Worm (Caenorhabditis elegans) whole organism, L4 larva: Measurements from ENCODE around the gene C45B11.2.

ENCODE experiments used
- F10B5.3 ChIP-seq: sonication (generic microtip); optimal IDR thresholded peaks from 2 replicates; lab custom pipeline; 2016; ENCODE audit warnings: mild to moderate bottlenecking, missing genetic modification characterization, missing compliant biosample characterization
- T20F7.1 ChIP-seq: fragments of 200-800 bp; sonication (Bioruptor generic); optimal IDR thresholded peaks from 2 replicates; lab custom pipeline; 2018; ENCODE audit warnings: mild to moderate bottlenecking, missing genetic modification characterization, missing compliant biosample characterization
- T26A8.4 ChIP-seq: fragments of 200-800 bp; sonication (Bioruptor generic); IDR thresholded peaks from 2 replicates; pipeline ENCODE4 v1.3.6; 2022; ENCODE audit warnings: missing genetic modification characterization, missing compliant biosample characterization
- ZK337.2 ChIP-seq: fragments of 200-800 bp; sonication (Bioruptor generic); IDR thresholded peaks from 2 replicates; pipeline ENCODE4 v1.3.6; 2022; ENCODE audit warnings: missing genetic modification reagents, missing genetic modification characterization, missing compliant biosample characterization
- ZK546.5 ChIP-seq, 2 experiments: sonication (generic microtip); optimal IDR thresholded peaks; 2 replicates each; lab custom pipeline; 2017; ENCODE audit warnings: missing biosample characterization in 2 of 2, missing genetic modification characterization in 2 of 2
- arid-1 ChIP-seq: fragments of 200-800 bp; sonication (Bioruptor generic); conservative IDR thresholded peaks from 2 replicates; pipeline ENCODE4 v1.3.6; 2022; ENCODE audit warnings: missing genetic modification reagents, missing genetic modification characterization, missing compliant biosample characterization
- attf-4 ChIP-seq: sonication (generic microtip); optimal IDR thresholded peaks from 3 replicates; lab custom pipeline; 2017; ENCODE audit warnings: missing biosample characterization, missing genetic modification characterization
- ceh-20 ChIP-seq: fragments of 200-800 bp; sonication (Bioruptor generic); IDR thresholded peaks from 2 replicates; pipeline ENCODE4 v1.3.6; 2022; ENCODE audit warnings: missing genetic modification reagents, missing genetic modification characterization, missing compliant biosample characterization
- ceh-32 ChIP-seq: sonication (generic microtip); optimal IDR thresholded peaks from 2 replicates; lab custom pipeline; 2016; ENCODE audit warnings: mild to moderate bottlenecking, missing genetic modification characterization, missing compliant biosample characterization; ENCODE audit not compliant: poor library complexity
- ceh-44 ChIP-seq: fragments of 200-800 bp; sonication (Bioruptor generic); IDR thresholded peaks from 2 replicates; pipeline ENCODE4 v1.3.6; 2022; ENCODE audit warnings: missing genetic modification reagents, missing genetic modification characterization, missing compliant biosample characterization
- daf-16 ChIP-seq, 3 experiments: sonication (generic microtip); optimal IDR thresholded peaks; 2 replicates each; lab custom pipeline; 2016 to 2017; ENCODE audit warnings: missing genetic modification characterization in 3 of 3, missing genetic modification reagents in 3 of 3, mild to moderate bottlenecking in 2 of 3, missing compliant biosample characterization in 2 of 3, missing biosample characterization in 1 of 3, moderate library complexity in 1 of 3
- dmd-6 ChIP-seq: fragments of 200-800 bp; sonication (Bioruptor generic); IDR thresholded peaks from 2 replicates; pipeline ENCODE4 v1.3.6; 2022; ENCODE audit warnings: missing genetic modification reagents, missing genetic modification characterization, missing compliant biosample characterization
- dmd-8 ChIP-seq: fragments of 200-800 bp; sonication (Bioruptor generic); IDR thresholded peaks from 2 replicates; pipeline ENCODE4 v1.3.6; 2022; ENCODE audit warnings: missing genetic modification characterization, missing compliant biosample characterization
- dmd-9 ChIP-seq: fragments of 200-800 bp; sonication (Bioruptor generic); IDR thresholded peaks from 2 replicates; pipeline ENCODE4 v1.3.6; 2022; ENCODE audit warnings: missing genetic modification reagents, missing genetic modification characterization, missing compliant biosample characterization
- dve-1 ChIP-seq: sonication (generic microtip); optimal IDR thresholded peaks from 2 replicates; lab custom pipeline; 2017; ENCODE audit warnings: antibody characterized with exemption, mild to moderate bottlenecking, missing genetic modification characterization, missing compliant biosample characterization; ENCODE audit not compliant: insufficient read depth
- egl-27 ChIP-seq: sonication (generic microtip); optimal IDR thresholded peaks from 3 replicates; lab custom pipeline; 2017; ENCODE audit warnings: missing biosample characterization, missing genetic modification reagents, missing genetic modification characterization
- fos-1 ChIP-seq: fragments of 150-350 bp; optimal IDR thresholded peaks from 2 replicates; lab custom pipeline; 2014; ENCODE audit warnings: missing biosample characterization, missing genetic modification characterization
- hif-1 ChIP-seq, 2 experiments: sonication (generic microtip); optimal IDR thresholded peaks; 2 replicates each; lab custom pipeline; 2016 to 2017; ENCODE audit warnings: missing compliant biosample characterization in 2 of 2, missing genetic modification characterization in 2 of 2, missing genetic modification reagents in 2 of 2, missing genotype in 2 of 2, mild to moderate bottlenecking in 1 of 2
- hlh-11 ChIP-seq: fragments of 200-800 bp; sonication (Bioruptor generic); optimal IDR thresholded peaks from 2 replicates; lab custom pipeline; 2018; ENCODE audit warnings: mild to moderate bottlenecking, missing genetic modification characterization, missing compliant biosample characterization
- hlh-30 ChIP-seq: sonication (generic microtip); optimal IDR thresholded peaks from 2 replicates; lab custom pipeline; 2017; ENCODE audit warnings: antibody characterized with exemption, mild to moderate bottlenecking, missing genetic modification characterization, missing compliant biosample characterization; ENCODE audit not compliant: insufficient read depth
- hmg-1.1 ChIP-seq: fragments of 200-800 bp; sonication (Bioruptor generic); IDR thresholded peaks from 2 replicates; pipeline ENCODE4 v1.3.6; 2022; ENCODE audit warnings: missing genetic modification reagents, missing genetic modification characterization, missing compliant biosample characterization
- lim-7 ChIP-seq: fragments of 200-800 bp; sonication (Bioruptor generic); IDR thresholded peaks from 2 replicates; pipeline ENCODE4 v1.3.6; 2022; ENCODE audit warnings: missing genetic modification characterization, missing compliant biosample characterization
- lin-1 ChIP-seq: fragments of 200-800 bp; sonication (Bioruptor generic); IDR thresholded peaks from 2 replicates; pipeline ENCODE4 v1.3.6; 2022; ENCODE audit warnings: missing genetic modification reagents, missing genetic modification characterization, missing compliant biosample characterization
- lin-15B ChIP-seq: fragments of 150-350 bp; sonication (generic microtip); optimal IDR thresholded peaks from 3 replicates; lab custom pipeline; 2014; ENCODE audit warnings: missing biosample characterization, missing genetic modification characterization
- lsy-2 ChIP-seq, 2 experiments: fragments of 150-350 bp in 1 of 2; sonication (generic microtip) in 1 of 2; optimal IDR thresholded peaks; 2 replicates each; lab custom pipeline; 2014 to 2017; ENCODE audit warnings: missing biosample characterization in 2 of 2, missing genetic modification characterization in 2 of 2
- mdl-1 ChIP-seq, 2 experiments: fragments of 150-350 bp in 1 of 2; sonication (generic microtip) in 1 of 2; optimal IDR thresholded peaks; 2 replicates each; lab custom pipeline; 2014 to 2017; ENCODE audit warnings: missing biosample characterization in 2 of 2, missing genetic modification characterization in 2 of 2
- mep-1 ChIP-seq: fragments of 150-350 bp; sonication (generic microtip); optimal IDR thresholded peaks from 3 replicates; lab custom pipeline; 2014; ENCODE audit warnings: missing biosample characterization, missing genetic modification characterization
- mxl-3 ChIP-seq: fragments of 200-800 bp; sonication (Bioruptor generic); optimal IDR thresholded peaks from 2 replicates; lab custom pipeline; 2018; ENCODE audit warnings: mild to moderate bottlenecking, missing genetic modification characterization, missing compliant biosample characterization
- nhr-102 ChIP-seq: sonication (generic microtip); optimal IDR thresholded peaks from 2 replicates; lab custom pipeline; 2016; ENCODE audit warnings: mild to moderate bottlenecking, missing genetic modification characterization, moderate library complexity, missing compliant biosample characterization
- nhr-25 ChIP-seq: sonication (generic microtip); optimal IDR thresholded peaks from 2 replicates; lab custom pipeline; 2017; ENCODE audit warnings: missing genetic modification characterization, mild to moderate bottlenecking, missing compliant biosample characterization, antibody characterized with exemption, moderate library complexity, borderline replicate concordance; ENCODE audit not compliant: insufficient read depth
- nhr-28 ChIP-seq: fragments of 150-350 bp; optimal IDR thresholded peaks from 2 replicates; lab custom pipeline; 2014; ENCODE audit warnings: missing biosample characterization, missing genetic modification characterization
- nhr-42 ChIP-seq: fragments of 200-800 bp; sonication (Bioruptor generic); IDR thresholded peaks from 2 replicates; pipeline ENCODE4 v1.3.6; 2022; ENCODE audit warnings: missing genetic modification characterization, missing compliant biosample characterization
- nhr-48 ChIP-seq: sonication (generic microtip); optimal IDR thresholded peaks from 2 replicates; lab custom pipeline; 2016; ENCODE audit warnings: mild to moderate bottlenecking, missing genetic modification characterization, missing compliant biosample characterization
- nhr-77 ChIP-seq: fragments of 150-350 bp; optimal IDR thresholded peaks from 2 replicates; lab custom pipeline; 2014; ENCODE audit warnings: missing biosample characterization, missing genetic modification characterization
- pha-4 ChIP-seq, 2 experiments: fragments of 150-350 bp in 1 of 2; fragments of 200-800 bp in 1 of 2; sonication (Bioruptor generic) in 1 of 2; IDR thresholded peaks in 1 of 2; optimal IDR thresholded peaks in 1 of 2; 2 replicates each; pipeline versions ENCODE4 v1.3.6 to Lab custom; 2014 to 2022; ENCODE audit warnings: missing genetic modification characterization in 2 of 2, missing genetic modification reagents in 2 of 2, missing biosample characterization in 1 of 2, missing compliant biosample characterization in 1 of 2
- php-3 ChIP-seq: fragments of 200-800 bp; sonication (Bioruptor generic); IDR thresholded peaks from 2 replicates; pipeline ENCODE4 v1.3.6; 2022; ENCODE audit warnings: missing genetic modification reagents, missing genetic modification characterization, missing compliant biosample characterization
- pqm-1 ChIP-seq: sonication (generic microtip); optimal IDR thresholded peaks from 2 replicates; lab custom pipeline; 2017; ENCODE audit warnings: missing biosample characterization, missing genetic modification characterization
- saeg-2 ChIP-seq: fragments of 200-800 bp; sonication (Bioruptor generic); IDR thresholded peaks from 2 replicates; pipeline ENCODE4 v1.3.6; 2022; ENCODE audit warnings: missing genetic modification reagents, missing genetic modification characterization, missing compliant biosample characterization
- set-16 ChIP-seq: fragments of 200-800 bp; sonication (Bioruptor generic); IDR thresholded peaks from 2 replicates; pipeline ENCODE4 v1.3.6; 2022; ENCODE audit warnings: missing genetic modification reagents, missing genetic modification characterization, missing compliant biosample characterization
- skn-1 ChIP-seq: fragments of 150-350 bp; optimal IDR thresholded peaks from 2 replicates; lab custom pipeline; 2014; ENCODE audit warnings: missing biosample characterization, missing genetic modification characterization
- spr-1 ChIP-seq: sonication (generic microtip); optimal IDR thresholded peaks from 2 replicates; lab custom pipeline; 2016; ENCODE audit warnings: mild to moderate bottlenecking, missing genetic modification characterization, missing compliant biosample characterization
- tra-1 ChIP-seq: fragments of 200-800 bp; sonication (Bioruptor generic); IDR thresholded peaks from 2 replicates; pipeline ENCODE4 v1.3.6; 2022; ENCODE audit warnings: missing genetic modification reagents, missing genetic modification characterization, missing compliant biosample characterization
- unc-62 ChIP-seq, 3 experiments: fragments of 150-350 bp in 1 of 3; sonication (generic microtip); optimal IDR thresholded peaks in 2 of 3; peaks in 1 of 3; 1 replicate in 1 of 3; 2 replicates in 2 of 3; lab custom pipeline; 2014 to 2017; ENCODE audit warnings: missing biosample characterization in 3 of 3, missing genetic modification characterization in 3 of 3, missing genetic modification reagents in 3 of 3, missing genotype in 1 of 3
- zfp-2 ChIP-seq: sonication (generic microtip); optimal IDR thresholded peaks from 2 replicates; lab custom pipeline; 2016; ENCODE audit warnings: mild to moderate bottlenecking, missing genetic modification characterization, missing compliant biosample characterization
- zip-11 ChIP-seq: fragments of 200-800 bp; sonication (Bioruptor generic); IDR thresholded peaks from 2 replicates; pipeline ENCODE4 v1.3.6; 2022; ENCODE audit warnings: missing genetic modification characterization, missing compliant biosample characterization
- ztf-7 ChIP-seq: fragments of 150-350 bp; optimal IDR thresholded peaks from 2 replicates; lab custom pipeline; 2014; ENCODE audit warnings: missing biosample characterization, missing genetic modification characterization

Gene C45B11.2

DNA sequence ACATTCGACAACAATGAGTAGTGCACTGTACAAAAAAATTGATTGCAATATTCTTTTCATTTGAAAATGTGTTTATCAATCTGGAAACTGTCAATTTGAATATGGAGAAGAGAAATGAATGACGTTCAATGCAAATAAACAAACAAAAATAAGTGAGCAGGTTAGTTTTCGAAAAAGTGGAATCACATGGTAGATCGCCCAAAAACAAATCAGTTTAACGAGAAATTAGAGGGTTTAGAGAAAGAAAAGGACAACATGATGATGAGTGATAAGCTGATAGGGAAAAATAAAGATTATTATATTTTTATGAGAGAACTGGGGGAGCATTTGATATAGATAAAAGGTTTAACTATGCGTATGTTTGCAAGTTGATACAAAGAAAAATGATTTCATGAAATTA, 26.8 kb downstream of the C45B11.2 start, which contains the start of gene T04C12.8:
TSS of gene T04C12.8 (minus strand) at position 82 of the 400 bp plus-strand sequence.
- TF ChIP-seq hif-1 (tag; optimal IDR thresholded peaks at IDR 0.05; lab: Kevin White, UChicago) (peak in 1 of 2 experiments; percentile 27), tra-1 (GFP tag; lab: Robert Waterston, UW) (peak; percentile 61; the same call in 1 of the 2 replicates), pha-4 (GFP tag; IDR thresholded peaks at IDR 0.05; lab: Robert Waterston, UW) (no peak), pha-4 (tag; optimal IDR thresholded peaks at IDR 0.05; lab: Kevin White, UChicago) (peak; percentile 2), nhr-77 (peak; percentile 92), saeg-2 (GFP tag; lab: Robert Waterston, UW) (peak; percentile 65; the same call in 1 of the 2 replicates), skn-1 (tag; lab: Kevin White, UChicago) (no peak), hmg-1.1 (GFP tag; lab: Robert Waterston, UW) (no peak), daf-16 (GFP tag; optimal IDR thresholded peaks at IDR 0.05; lab: Kevin White, UChicago) (peak in 1 of 2 experiments; percentile 86), daf-16 (tag; optimal IDR thresholded peaks at IDR 0.05; lab: Kevin White, UChicago) (peak; percentile 99), pqm-1 (peak; percentile 94), zip-11 (no peak), nhr-42 (GFP tag; lab: Robert Waterston, UW) (0 out of 2 replicates have a peak, but pooled peaks have one; percentile 5), ceh-20 (0 out of 2 replicates have a peak, but pooled peaks have one; percentile 41), dve-1 (tag; lab: Kevin White, UChicago) (peak; percentile 96), arid-1 (GFP tag; lab: Robert Waterston, UW) (no peak), nhr-102 (peak; percentile 82), hlh-11 (tag; lab: Kevin White, UChicago) (peak; percentile 91), lin-1 (GFP tag; lab: Robert Waterston, UW) (peak; percentile 52), mep-1 (peak; percentile 20), spr-1 (tag; lab: Kevin White, UChicago) (no peak), lsy-2 (tag; optimal IDR thresholded peaks at IDR 0.05; lab: Kevin White, UChicago) (peak in 1 of 2 experiments; percentile 53), dmd-8 (GFP tag; lab: Robert Waterston, UW) (no peak), nhr-28 (peak; percentile 86), php-3 (GFP tag; lab: Robert Waterston, UW) (peak; percentile 94), hlh-30 (tag; lab: Kevin White, UChicago) (peak; percentile 69), mxl-3 (peak; percentile 54), mdl-1 (tag; optimal IDR thresholded peaks at IDR 0.05; lab: Kevin White, UChicago) (peak in 1 of 2 experiments; percentile 77), egl-27 (tag; lab: Kevin White, UChicago) (no peak), set-16 (GFP tag; lab: Robert Waterston, UW) (no peak), unc-62 (GFP tag; optimal IDR thresholded peaks at IDR 0.05 in 1 of 2; lab: Kevin White, UChicago) (no peak), unc-62 (tag; optimal IDR thresholded peaks at IDR 0.05; lab: Kevin White, UChicago) (no peak), T20F7.1 (GFP tag; lab: Kevin White, UChicago) (peak; percentile 58), fos-1 (tag; lab: Kevin White, UChicago) (no peak), T26A8.4 (peak; percentile 36; the same call in 1 of the 2 replicates), nhr-48 (tag; lab: Kevin White, UChicago) (peak; percentile 21), dmd-6 (GFP tag; lab: Robert Waterston, UW) (peak; percentile 92)

DNA sequence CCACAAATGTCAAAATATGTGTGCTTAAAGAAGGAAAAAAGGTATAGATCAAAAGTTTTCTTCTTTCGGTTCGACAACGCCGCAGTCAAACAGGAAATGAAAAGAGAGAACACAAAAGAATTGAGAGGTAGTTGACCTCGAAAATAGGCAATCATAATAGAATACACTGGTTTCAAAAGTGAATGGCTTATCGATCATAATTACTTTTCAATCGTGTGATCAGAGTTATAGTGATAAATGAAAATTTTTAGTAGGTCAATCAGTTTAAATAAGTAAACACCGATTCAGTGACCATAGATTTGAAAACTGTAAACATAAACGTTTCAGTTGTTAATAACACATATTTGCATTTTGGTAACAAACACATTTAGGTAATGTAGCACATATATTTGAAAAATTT, 27.9 kb downstream of the C45B11.2 start:
- TF ChIP-seq attf-4 (no peak), dve-1 (tag; lab: Kevin White, UChicago) (peak; percentile 68), unc-62 (GFP tag; optimal IDR thresholded peaks at IDR 0.05 in 1 of 2; lab: Kevin White, UChicago) (peak in 1 of 2 experiments; percentile 15), unc-62 (tag; optimal IDR thresholded peaks at IDR 0.05; lab: Kevin White, UChicago) (no peak), ceh-44 (no peak), nhr-25 (tag; lab: Kevin White, UChicago) (no peak), dmd-8 (GFP tag; lab: Robert Waterston, UW) (no peak), dmd-9 (GFP tag; lab: Robert Waterston, UW) (no peak), pqm-1 (peak; percentile 69), ZK546.5 (tag; optimal IDR thresholded peaks at IDR 0.05; lab: Kevin White, UChicago) (no peak), lim-7 (no peak), zfp-2 (tag; lab: Kevin White, UChicago) (no peak), hif-1 (tag; optimal IDR thresholded peaks at IDR 0.05; lab: Kevin White, UChicago) (no peak), ZK337.2 (GFP tag; lab: Robert Waterston, UW) (no peak), ztf-7 (tag; lab: Kevin White, UChicago) (no peak), saeg-2 (GFP tag; lab: Robert Waterston, UW) (no peak), dmd-6 (GFP tag; lab: Robert Waterston, UW) (peak; percentile 71), F10B5.3 (tag; lab: Kevin White, UChicago) (no peak), nhr-28 (peak; percentile 89), ceh-32 (no peak), hlh-30 (tag; lab: Kevin White, UChicago) (peak; percentile 40), skn-1 (tag; lab: Kevin White, UChicago) (no peak), lin-15B (no peak)
